Worm (Caenorhabditis elegans) whole organism, young adult: ENCODE data around the gene clec-127.

ENCODE experiments used
- B0019.2 ChIP-seq: fragments of 200-800 bp; sonication (Bioruptor generic); conservative IDR thresholded peaks from 2 replicates; pipeline ENCODE4 v1.3.6; 2022; ENCODE audit warnings: missing genetic modification reagents, missing genetic modification characterization, missing compliant biosample characterization
- B0035.1 ChIP-seq: sonication (generic microtip); optimal IDR thresholded peaks from 2 replicates; lab custom pipeline; 2016; ENCODE audit warnings: missing genetic modification characterization, mild to moderate bottlenecking, missing compliant biosample characterization, missing genotype, missing genetic modification reagents
- B0261.1 ChIP-seq: sonication (generic microtip); optimal IDR thresholded peaks from 2 replicates; lab custom pipeline; 2016; ENCODE audit warnings: mild to moderate bottlenecking, missing genetic modification characterization, moderate library complexity, missing compliant biosample characterization
- B0336.3 ChIP-seq: fragments of 200-800 bp; sonication (Bioruptor generic); IDR thresholded peaks from 2 replicates; pipeline ENCODE4 v1.3.6; 2022; ENCODE audit warnings: missing genetic modification characterization, missing compliant biosample characterization
- C06A6.2 ChIP-seq: fragments of 200-800 bp; sonication (Bioruptor generic); conservative IDR thresholded peaks from 2 replicates; pipeline ENCODE4 v1.3.6; 2022; ENCODE audit warnings: missing genetic modification characterization, missing compliant biosample characterization
- F10E7.11 ChIP-seq: sonication (generic microtip); optimal IDR thresholded peaks from 2 replicates; lab custom pipeline; 2017; ENCODE audit warnings: mild to moderate bottlenecking, missing genetic modification characterization, moderate library complexity, missing compliant biosample characterization
- F23B12.7 ChIP-seq: sonication (generic microtip); optimal IDR thresholded peaks from 2 replicates; lab custom pipeline; 2017; ENCODE audit warnings: missing genetic modification characterization, mild to moderate bottlenecking, missing compliant biosample characterization, antibody characterized with exemption, moderate library complexity; ENCODE audit not compliant: insufficient read depth
- F33H1.4 ChIP-seq: fragments of 200-800 bp; sonication (Bioruptor generic); IDR thresholded peaks from 2 replicates; pipeline ENCODE4 v1.3.6; 2022; ENCODE audit warnings: missing genetic modification reagents, missing genetic modification characterization, missing compliant biosample characterization
- F55B11.4 ChIP-seq: sonication (generic microtip); optimal IDR thresholded peaks from 2 replicates; lab custom pipeline; 2016; ENCODE audit warnings: missing compliant biosample characterization, missing genetic modification characterization, borderline replicate concordance; ENCODE audit not compliant: insufficient read depth
- F57A8.1 ChIP-seq: fragments of 200-800 bp; sonication (Bioruptor generic); optimal IDR thresholded peaks from 2 replicates; lab custom pipeline; 2018; ENCODE audit warnings: mild to moderate bottlenecking, missing genetic modification characterization, moderate library complexity, missing compliant biosample characterization
- F57C9.4 ChIP-seq: sonication (generic microtip); optimal IDR thresholded peaks from 2 replicates; lab custom pipeline; 2017; ENCODE audit warnings: mild to moderate bottlenecking, missing genetic modification characterization, missing compliant biosample characterization
- T26A5.8 ChIP-seq: sonication (generic microtip); optimal IDR thresholded peaks from 2 replicates; lab custom pipeline; 2016; ENCODE audit warnings: missing genetic modification characterization, missing compliant biosample characterization
- Y56A3A.18 ChIP-seq: fragments of 200-800 bp; sonication (Bioruptor generic); IDR thresholded peaks from 2 replicates; pipeline ENCODE4 v1.3.6; 2022; ENCODE audit warnings: missing genetic modification reagents, missing genetic modification characterization, missing compliant biosample characterization
- Y67H2A.10 ChIP-seq: fragments of 200-800 bp; sonication (Bioruptor generic); conservative IDR thresholded peaks from 2 replicates; pipeline ENCODE4 v1.3.6; 2022; ENCODE audit warnings: missing genetic modification reagents, missing genetic modification characterization, missing compliant biosample characterization
- akir-1 ChIP-seq: fragments of 200-800 bp; sonication (Bioruptor generic); optimal IDR thresholded peaks from 2 replicates; lab custom pipeline; 2018; ENCODE audit warnings: mild to moderate bottlenecking, missing genetic modification characterization, moderate library complexity, missing compliant biosample characterization
- athp-1 ChIP-seq: sonication (generic microtip); optimal IDR thresholded peaks from 2 replicates; lab custom pipeline; 2017; ENCODE audit warnings: mild to moderate bottlenecking, missing genetic modification characterization, missing compliant biosample characterization
- attf-5 ChIP-seq: fragments of 200-800 bp; sonication (Bioruptor generic); optimal IDR thresholded peaks from 2 replicates; lab custom pipeline; 2018; ENCODE audit warnings: mild to moderate bottlenecking, missing genetic modification characterization, missing compliant biosample characterization
- ceh-100 ChIP-seq: fragments of 200-800 bp; sonication (Bioruptor generic); IDR thresholded peaks from 2 replicates; pipeline ENCODE4 v1.3.6; 2022; ENCODE audit warnings: missing genetic modification reagents, missing genetic modification characterization, missing compliant biosample characterization
- chd-7 ChIP-seq: sonication (generic microtip); optimal IDR thresholded peaks from 2 replicates; lab custom pipeline; 2016; ENCODE audit warnings: mild to moderate bottlenecking, missing genetic modification characterization, moderate library complexity, missing compliant biosample characterization
- die-1 ChIP-seq: sonication (generic microtip); optimal IDR thresholded peaks from 2 replicates; lab custom pipeline; 2016; ENCODE audit warnings: missing genotype, mild to moderate bottlenecking, missing genetic modification characterization, missing compliant biosample characterization
- hlh-12 ChIP-seq: sonication (generic microtip); optimal IDR thresholded peaks from 2 replicates; lab custom pipeline; 2016; ENCODE audit warnings: missing genetic modification characterization, missing compliant biosample characterization
- hmg-1.2 ChIP-seq: fragments of 200-800 bp; sonication (Bioruptor generic); IDR thresholded peaks from 2 replicates; pipeline ENCODE4 v1.3.6; 2022; ENCODE audit warnings: missing genetic modification reagents, missing genetic modification characterization, missing compliant biosample characterization
- hrde-1 ChIP-seq: sonication (generic microtip); optimal IDR thresholded peaks from 2 replicates; lab custom pipeline; 2016; ENCODE audit warnings: missing genetic modification characterization, mild to moderate bottlenecking, missing compliant biosample characterization, moderate library complexity, missing genotype, missing genetic modification reagents, borderline replicate concordance
- let-526 ChIP-seq: fragments of 200-800 bp; sonication (Bioruptor generic); IDR thresholded peaks from 2 replicates; pipeline ENCODE4 v1.3.6; 2022; ENCODE audit warnings: missing genetic modification reagents, missing genetic modification characterization, missing compliant biosample characterization
- lin-26 ChIP-seq: fragments of 200-800 bp; sonication (Bioruptor generic); IDR thresholded peaks from 2 replicates; pipeline ENCODE4 v1.3.6; 2022; ENCODE audit warnings: missing genetic modification reagents, missing genetic modification characterization, missing compliant biosample characterization
- lin-35 ChIP-seq, 3 experiments: fragments of 150-350 bp in 2 of 3; sonication (generic microtip) in 1 of 3; optimal IDR thresholded peaks; 2 replicates each; lab custom pipeline; 2014 to 2018; ENCODE audit warnings: missing biosample characterization in 3 of 3, missing genetic modification characterization in 3 of 3, missing genetic modification reagents in 3 of 3
- lin-40 ChIP-seq: sonication (generic microtip); optimal IDR thresholded peaks from 2 replicates; lab custom pipeline; 2016; ENCODE audit warnings: missing genetic modification characterization, mild to moderate bottlenecking, missing compliant biosample characterization, missing genotype, missing genetic modification reagents
- lsy-27 ChIP-seq: sonication (generic microtip); optimal IDR thresholded peaks from 2 replicates; lab custom pipeline; 2017; ENCODE audit warnings: missing genetic modification characterization, mild to moderate bottlenecking, missing compliant biosample characterization, antibody characterized with exemption, missing genotype, borderline replicate concordance; ENCODE audit not compliant: insufficient read depth
- madf-3 ChIP-seq: fragments of 200-800 bp; sonication (Bioruptor generic); IDR thresholded peaks from 2 replicates; pipeline ENCODE4 v1.3.6; 2022; ENCODE audit warnings: missing genetic modification reagents, missing genetic modification characterization, missing compliant biosample characterization
- madf-8 ChIP-seq: fragments of 200-800 bp; sonication (Bioruptor generic); conservative IDR thresholded peaks from 2 replicates; pipeline ENCODE4 v1.3.6; 2022; ENCODE audit warnings: missing genetic modification reagents, missing genetic modification characterization, missing compliant biosample characterization
- mcd-1 ChIP-seq: fragments of 200-800 bp; sonication (Bioruptor generic); IDR thresholded peaks from 2 replicates; pipeline ENCODE4 v1.3.6; 2022; ENCODE audit warnings: missing genetic modification reagents, missing genetic modification characterization, missing compliant biosample characterization
- mel-28 ChIP-seq: sonication (generic microtip); optimal IDR thresholded peaks from 2 replicates; lab custom pipeline; 2016; ENCODE audit warnings: borderline replicate concordance, mild to moderate bottlenecking, missing genetic modification characterization, missing compliant biosample characterization
- mes-4 ChIP-seq: sonication (generic microtip); optimal IDR thresholded peaks from 2 replicates; lab custom pipeline; 2016; ENCODE audit warnings: missing genotype, missing genetic modification characterization, missing compliant biosample characterization
- mxl-1 ChIP-seq: sonication (generic microtip); optimal IDR thresholded peaks from 2 replicates; lab custom pipeline; 2016; ENCODE audit warnings: missing genetic modification characterization, missing compliant biosample characterization
- nhr-179 ChIP-seq: sonication (generic microtip); optimal IDR thresholded peaks from 2 replicates; lab custom pipeline; 2016; ENCODE audit warnings: mild to moderate bottlenecking, missing genetic modification characterization, missing compliant biosample characterization
- nhr-27 ChIP-seq: fragments of 200-800 bp; sonication (Bioruptor generic); optimal IDR thresholded peaks from 2 replicates; lab custom pipeline; 2018; ENCODE audit warnings: mild to moderate bottlenecking, missing genetic modification characterization, moderate library complexity, missing compliant biosample characterization
- rec-8 ChIP-seq, 2 experiments: sonication (generic microtip); optimal IDR thresholded peaks; 2 replicates each; lab custom pipeline; 2016; ENCODE audit warnings: mild to moderate bottlenecking in 2 of 2, missing genetic modification characterization in 2 of 2, missing genetic modification reagents in 2 of 2, missing genotype in 2 of 2, missing biosample characterization in 1 of 2, missing compliant biosample characterization in 1 of 2, moderate library complexity in 1 of 2
- repo-1 ChIP-seq: sonication (generic microtip); optimal IDR thresholded peaks from 2 replicates; lab custom pipeline; 2017; ENCODE audit warnings: mild to moderate bottlenecking, missing genetic modification characterization, missing compliant biosample characterization
- rpc-1 ChIP-seq, 2 experiments: fragments of 150-350 bp in 1 of 2; sonication (generic microtip) in 1 of 2; optimal IDR thresholded peaks; 2 replicates each; lab custom pipeline; 2014 to 2018; ENCODE audit warnings: missing biosample characterization in 1 of 2, missing genetic modification characterization in 1 of 2, missing genetic modification reagents in 1 of 2, missing genotype in 1 of 2
- sdz-38 ChIP-seq: sonication (generic microtip); optimal IDR thresholded peaks from 2 replicates; lab custom pipeline; 2016; ENCODE audit warnings: missing genotype, missing genetic modification characterization, missing compliant biosample characterization
- snpc-1.1 ChIP-seq: sonication (generic microtip); optimal IDR thresholded peaks from 2 replicates; lab custom pipeline; 2017; ENCODE audit warnings: missing genetic modification characterization, mild to moderate bottlenecking, missing compliant biosample characterization, antibody characterized with exemption, moderate library complexity, missing genotype, missing genetic modification reagents; ENCODE audit not compliant: insufficient read depth
- snpc-4 ChIP-seq, 5 experiments: fragments of 150-350 bp in 1 of 5; sonication (generic microtip) in 4 of 5; optimal IDR thresholded peaks; 2 replicates each; lab custom pipeline; 2014 to 2018; ENCODE audit warnings: missing genetic modification characterization in 5 of 5, missing biosample characterization in 3 of 5, antibody characterized with exemption in 2 of 5, mild to moderate bottlenecking in 2 of 5, missing compliant biosample characterization in 2 of 5, missing genotype in 2 of 5, moderate library complexity in 2 of 5, missing genetic modification reagents in 1 of 5
- unc-62 ChIP-seq: fragments of 150-350 bp; optimal IDR thresholded peaks from 2 replicates; lab custom pipeline; 2014; ENCODE audit warnings: missing biosample characterization, missing genetic modification reagents, missing genetic modification characterization
- zfh-2 ChIP-seq: fragments of 200-800 bp; sonication (Bioruptor generic); conservative IDR thresholded peaks from 2 replicates; pipeline ENCODE4 v1.3.6; 2022; ENCODE audit warnings: missing genetic modification reagents, missing genetic modification characterization, missing compliant biosample characterization
- ztf-18 ChIP-seq: sonication (generic microtip); optimal IDR thresholded peaks from 2 replicates; lab custom pipeline; 2016; ENCODE audit warnings: missing genotype, mild to moderate bottlenecking, missing genetic modification characterization, missing compliant biosample characterization

The clec-127 gene

ce11 chrII:3518961-3519544, 50.0 kb downstream of the clec-127 start, which contains the start of gene clec-126:
Gene clec-126 (plus strand): TSS chrII:3519494.
- peak; percentile 80 for TF ChIP-seq attf-5 (GFP tag; lab: Kevin White, UChicago)
- peak; percentile 87 for TF ChIP-seq lsy-27 (tag; lab: Kevin White, UChicago)
- peak; percentile 77 for TF ChIP-seq mes-4 (tag; lab: Kevin White, UChicago)
- peak; percentile 56 for TF ChIP-seq hrde-1
- no peak for TF ChIP-seq F10E7.11 (tag; lab: Kevin White, UChicago)
- TF ChIP-seq repo-1 (tag; lab: Kevin White, UChicago): peak; percentile 90
- no peak for TF ChIP-seq T26A5.8 (tag; lab: Kevin White, UChicago)
- TF ChIP-seq Y56A3A.18 (GFP tag; lab: Robert Waterston, UW): peak; percentile 73; the same call in 1 of the 2 replicates
- TF ChIP-seq ceh-100 (GFP tag; lab: Robert Waterston, UW): peak; percentile 49
- peak; percentile 84 for TF ChIP-seq mcd-1
- peak; percentile 78 for TF ChIP-seq mxl-1 (tag; lab: Kevin White, UChicago)
- peak; percentile 94 for TF ChIP-seq lin-40
- 0 out of 2 replicates have a peak, but pooled peaks have one; percentile 6 for TF ChIP-seq B0019.2 (GFP tag; lab: Robert Waterston, UW)
- TF ChIP-seq F55B11.4: no peak
- TF ChIP-seq akir-1 (GFP tag; lab: Kevin White, UChicago): no peak
- peak; percentile 77 for TF ChIP-seq hmg-1.2 (GFP tag; lab: Robert Waterston, UW)
- TF ChIP-seq F23B12.7 (tag; lab: Kevin White, UChicago): peak; percentile 76
- TF ChIP-seq B0336.3: peak; percentile 91
- TF ChIP-seq let-526 (GFP tag; lab: Robert Waterston, UW): no peak
- TF ChIP-seq F57A8.1: peak; percentile 54
- no peak for TF ChIP-seq sdz-38
- peak; percentile 88 for TF ChIP-seq rpc-1 (optimal IDR thresholded peaks at IDR 0.05; lab: Kevin White, UChicago)
- peak; percentile 89 for TF ChIP-seq rpc-1 (tag; optimal IDR thresholded peaks at IDR 0.05; lab: Kevin White, UChicago)
- peak; percentile 42 for TF ChIP-seq F33H1.4 (GFP tag; lab: Robert Waterston, UW)
- TF ChIP-seq Y67H2A.10 (GFP tag; lab: Robert Waterston, UW): no peak
- peak; percentile 75 for TF ChIP-seq snpc-4 (GFP tag; optimal IDR thresholded peaks at IDR 0.05; lab: Kevin White, UChicago)
- TF ChIP-seq snpc-4 (tag; optimal IDR thresholded peaks at IDR 0.05; lab: Kevin White, UChicago): peak; percentile 50 to 85 (median 82)
- peak; percentile 73 for TF ChIP-seq snpc-1.1 (tag; lab: Kevin White, UChicago)
- peak; percentile 50; the same call in 1 of the 2 replicates for TF ChIP-seq zfh-2
- TF ChIP-seq mel-28: no peak
- TF ChIP-seq chd-7 (tag; lab: Kevin White, UChicago): peak; percentile 59
- TF ChIP-seq B0261.1 (tag; lab: Kevin White, UChicago): peak; percentile 97
- TF ChIP-seq rec-8 (tag; optimal IDR thresholded peaks at IDR 0.05; lab: Kevin White, UChicago): peak; percentile 66 to 75
- TF ChIP-seq nhr-179 (tag; lab: Kevin White, UChicago): peak; percentile 53
- TF ChIP-seq nhr-27: no peak
- TF ChIP-seq madf-3 (GFP tag; lab: Robert Waterston, UW): peak; percentile 16; the same call in 1 of the 2 replicates
- TF ChIP-seq lin-35 (GFP tag; optimal IDR thresholded peaks at IDR 0.05; lab: Kevin White, UChicago): peak in 1 of 3 experiments; percentile 58
- TF ChIP-seq F57C9.4 (tag; lab: Kevin White, UChicago): no peak
- peak; percentile 87 for TF ChIP-seq die-1
- TF ChIP-seq unc-62 (GFP tag; lab: Kevin White, UChicago): no peak
- peak; percentile 87 for TF ChIP-seq lin-26 (GFP tag; lab: Robert Waterston, UW)
- TF ChIP-seq hlh-12 (tag; lab: Kevin White, UChicago): peak; percentile 29
- peak; percentile 77 for TF ChIP-seq ztf-18
- TF ChIP-seq athp-1 (tag; lab: Kevin White, UChicago): peak; percentile 87
- TF ChIP-seq B0035.1: peak; percentile 84
- TF ChIP-seq C06A6.2 (GFP tag; lab: Robert Waterston, UW): peak; percentile 50; the same call in 1 of the 2 replicates
- 0 out of 2 replicates have a peak, but pooled peaks have one; percentile 11 for TF ChIP-seq madf-8 (GFP tag; lab: Robert Waterston, UW)
